Worm (Caenorhabditis elegans) whole organism, L1 larva: ENCODE measurements around the gene pud-1.1.

Experiments used
- ama-1 ChIP-seq: fragments of 150-350 bp; optimal IDR thresholded peaks from 2 replicates; lab custom pipeline; 2014
- ceh-82 ChIP-seq, 3 experiments: fragments of 150-350 bp in 1 of 3; sonication (generic microtip) in 2 of 3; optimal IDR thresholded peaks; 2 replicates each; lab custom pipeline; 2014 to 2017; ENCODE audit warnings: missing biosample characterization in 3 of 3, missing genetic modification characterization in 3 of 3
- elt-3 ChIP-seq, 6 experiments: fragments of 150-350 bp in 1 of 6; sonication (generic microtip); optimal IDR thresholded peaks; 2 replicates each; lab custom pipeline; 2017 to 2018; ENCODE audit warnings: missing biosample characterization in 6 of 6, missing genetic modification characterization in 6 of 6, inconsistent platforms in 1 of 6
- fkh-4 ChIP-seq: sonication (generic microtip); optimal IDR thresholded peaks from 2 replicates; lab custom pipeline; 2016; ENCODE audit warnings: missing compliant biosample characterization, missing genetic modification characterization, borderline replicate concordance
- hpl-2 ChIP-seq: fragments of 150-350 bp; optimal IDR thresholded peaks from 2 replicates; lab custom pipeline; 2014; ENCODE audit warnings: missing biosample characterization, missing genetic modification reagents, missing genetic modification characterization
- jun-1 ChIP-seq: fragments of 150-350 bp; optimal IDR thresholded peaks from 2 replicates; lab custom pipeline; 2014; ENCODE audit warnings: missing biosample characterization, missing genetic modification reagents, missing genetic modification characterization
- lin-14 ChIP-seq: fragments of 200-800 bp; sonication (Bioruptor generic); optimal IDR thresholded peaks from 2 replicates; lab custom pipeline; 2018; ENCODE audit warnings: mild to moderate bottlenecking, missing genetic modification characterization, moderate library complexity, missing compliant biosample characterization
- lsy-2 ChIP-seq, 2 experiments: fragments of 150-350 bp; optimal IDR thresholded peaks; 2 replicates each; lab custom pipeline; 2014; ENCODE audit warnings: missing biosample characterization in 2 of 2, missing genetic modification characterization in 2 of 2
- mef-2 ChIP-seq: fragments of 150-350 bp; optimal IDR thresholded peaks from 2 replicates; lab custom pipeline; 2014; ENCODE audit warnings: missing biosample characterization, missing genetic modification characterization
- mep-1 ChIP-seq: fragments of 150-350 bp; optimal IDR thresholded peaks from 2 replicates; lab custom pipeline; 2014; ENCODE audit warnings: missing biosample characterization, missing genetic modification characterization
- nhr-19 ChIP-seq: fragments of 200-800 bp; sonication (Bioruptor generic); conservative IDR thresholded peaks from 2 replicates; pipeline ENCODE4 v1.3.6; 2022; ENCODE audit warnings: missing genetic modification characterization, missing compliant biosample characterization
- pag-3 ChIP-seq: sonication (generic microtip); optimal IDR thresholded peaks from 2 replicates; lab custom pipeline; 2017; ENCODE audit warnings: missing genetic modification characterization, mild to moderate bottlenecking, missing compliant biosample characterization, antibody characterized with exemption, borderline replicate concordance; ENCODE audit not compliant: insufficient read depth
- pax-3 ChIP-seq: fragments of 200-800 bp; sonication (Bioruptor generic); optimal IDR thresholded peaks from 2 replicates; lab custom pipeline; 2018; ENCODE audit warnings: mild to moderate bottlenecking, missing genetic modification characterization, moderate library complexity, missing compliant biosample characterization
- sup-37 ChIP-seq: fragments of 200-800 bp; sonication (Bioruptor generic); optimal IDR thresholded peaks from 2 replicates; lab custom pipeline; 2018; ENCODE audit warnings: mild to moderate bottlenecking, missing genetic modification characterization, missing compliant biosample characterization
- tbx-2 ChIP-seq: sonication (generic microtip); optimal IDR thresholded peaks from 2 replicates; lab custom pipeline; 2016; ENCODE audit warnings: missing genetic modification characterization, missing compliant biosample characterization
- unc-62 ChIP-seq: fragments of 150-350 bp; optimal IDR thresholded peaks from 2 replicates; lab custom pipeline; 2014; ENCODE audit warnings: missing biosample characterization, missing genetic modification reagents, missing genetic modification characterization
- ztf-4 ChIP-seq: fragments of 150-350 bp; optimal IDR thresholded peaks from 2 replicates; lab custom pipeline; 2014; ENCODE audit warnings: missing biosample characterization, missing genetic modification characterization

Gene pud-1.1

DNA sequence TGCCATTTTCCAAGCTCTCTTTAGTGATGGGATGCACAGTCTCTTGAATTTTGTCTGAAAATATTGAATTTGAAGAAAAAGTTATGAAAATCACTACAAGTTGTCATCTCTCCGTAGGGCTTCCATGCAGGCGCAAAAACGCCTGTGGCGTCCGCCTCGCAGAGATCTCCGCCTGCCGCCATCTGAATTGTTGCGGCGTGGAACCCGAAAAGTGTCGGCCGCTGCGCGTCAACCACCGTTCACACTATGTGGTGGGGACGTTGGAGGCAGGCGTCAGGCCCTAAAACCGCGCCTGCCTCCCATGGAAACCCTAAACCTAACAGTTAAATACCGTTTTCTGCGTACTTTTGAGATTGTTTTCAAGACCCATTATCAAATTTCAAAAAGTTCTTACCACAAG, 11.9 kb downstream of the pud-1.1 start:
- TF ChIP-seq ceh-82 (tag; optimal IDR thresholded peaks at IDR 0.05; lab: Kevin White, UChicago) (no peak), lin-14 (GFP tag; lab: Kevin White, UChicago) (no peak), tbx-2 (tag; lab: Kevin White, UChicago) (no peak), nhr-19 (GFP tag; lab: Robert Waterston, UW) (no peak), hpl-2 (GFP tag; lab: Kevin White, UChicago) (no peak), mep-1 (tag; lab: Kevin White, UChicago) (no peak), jun-1 (tag; lab: Kevin White, UChicago) (no peak)

DNA sequence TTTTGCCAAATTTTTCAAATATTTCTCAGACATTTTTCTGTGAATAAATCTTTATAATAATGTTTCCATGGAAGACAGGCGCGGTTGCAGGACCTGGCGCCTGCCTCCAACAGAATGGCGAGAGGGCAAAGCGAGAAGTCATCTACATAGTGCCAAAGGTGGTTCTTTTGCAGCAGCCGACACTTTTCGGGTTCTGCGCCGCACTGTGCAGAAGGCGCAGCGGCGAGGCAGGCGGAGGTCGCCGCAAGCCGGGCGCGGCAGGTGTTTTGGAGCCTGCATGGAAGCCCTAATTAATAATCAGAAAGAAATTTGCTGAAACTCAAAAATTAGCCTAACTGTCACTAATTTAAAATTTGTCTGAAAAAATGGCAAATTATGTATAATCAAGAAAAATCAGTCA, 13.3 kb downstream of the pud-1.1 start:
- no peak for TF ChIP-seq lsy-2 (tag; optimal IDR thresholded peaks at IDR 0.05; lab: Kevin White, UChicago)
- no peak for TF ChIP-seq sup-37
- no peak for TF ChIP-seq mef-2
- no peak for TF ChIP-seq ztf-4 (tag; lab: Kevin White, UChicago)
- no peak for TF ChIP-seq fkh-4
- TF ChIP-seq ama-1 (lab: Kevin White, UChicago) = no peak
- TF ChIP-seq elt-3 (tag; optimal IDR thresholded peaks at IDR 0.05; lab: Kevin White, UChicago) = no peak
- no peak for TF ChIP-seq pag-3
- no peak for TF ChIP-seq pax-3
- no peak for TF ChIP-seq unc-62 (GFP tag; lab: Kevin White, UChicago)
- TF ChIP-seq, all 84 proteins: peak for 0
